Worm (Caenorhabditis elegans) whole organism, L2 larva: ENCODE data around the gene ubxn-4.
A peak's percentile ranks its signal among the peaks of the same experiment; 100 is the strongest.

Experiments
- aly-2 ChIP-seq: fragments of 150-350 bp; optimal IDR thresholded peaks from 2 replicates; lab custom pipeline; 2014; ENCODE audit warnings: missing biosample characterization, missing genetic modification characterization
- crh-2 ChIP-seq: sonication (generic microtip); optimal IDR thresholded peaks from 2 replicates; lab custom pipeline; 2017; ENCODE audit warnings: missing biosample characterization, missing genetic modification characterization
- egl-27 ChIP-seq: sonication (generic microtip); optimal IDR thresholded peaks from 3 replicates; lab custom pipeline; 2017; ENCODE audit warnings: missing biosample characterization, missing genetic modification reagents, missing genetic modification characterization
- elt-3 ChIP-seq: sonication (generic microtip); optimal IDR thresholded peaks from 2 replicates; lab custom pipeline; 2017; ENCODE audit warnings: missing biosample characterization, missing genetic modification characterization
- lin-13 ChIP-seq: fragments of 150-350 bp; optimal IDR thresholded peaks from 2 replicates; lab custom pipeline; 2014; ENCODE audit warnings: missing biosample characterization, missing genetic modification reagents, missing genetic modification characterization
- lsy-2 ChIP-seq, 2 experiments: fragments of 150-350 bp in 1 of 2; sonication (generic microtip) in 1 of 2; optimal IDR thresholded peaks; 2 replicates each; lab custom pipeline; 2014 to 2017; ENCODE audit warnings: missing biosample characterization in 2 of 2, missing genetic modification characterization in 2 of 2
- mab-5 ChIP-seq: fragments of 150-350 bp; optimal IDR thresholded peaks from 2 replicates; lab custom pipeline; 2014; ENCODE audit warnings: missing biosample characterization, missing genetic modification characterization
- mdl-1 ChIP-seq, 2 experiments: fragments of 150-350 bp in 1 of 2; sonication (generic microtip) in 1 of 2; optimal IDR thresholded peaks; 2 replicates each; lab custom pipeline; 2017; ENCODE audit warnings: missing biosample characterization in 2 of 2, missing genetic modification characterization in 2 of 2
- nhr-11 ChIP-seq: fragments of 150-350 bp; optimal IDR thresholded peaks from 2 replicates; lab custom pipeline; 2014; ENCODE audit warnings: missing biosample characterization, missing genetic modification characterization
- nhr-23 ChIP-seq: fragments of 150-350 bp; optimal IDR thresholded peaks from 2 replicates; lab custom pipeline; 2014; ENCODE audit warnings: missing biosample characterization, missing genetic modification reagents, missing genetic modification characterization
- nhr-237 ChIP-seq: fragments of 150-350 bp; optimal IDR thresholded peaks from 2 replicates; lab custom pipeline; 2014; ENCODE audit warnings: missing biosample characterization, missing genetic modification characterization
- snpc-4 ChIP-seq: fragments of 150-350 bp; optimal IDR thresholded peaks from 2 replicates; lab custom pipeline; 2014; ENCODE audit warnings: missing biosample characterization, missing genetic modification characterization

DNA sequence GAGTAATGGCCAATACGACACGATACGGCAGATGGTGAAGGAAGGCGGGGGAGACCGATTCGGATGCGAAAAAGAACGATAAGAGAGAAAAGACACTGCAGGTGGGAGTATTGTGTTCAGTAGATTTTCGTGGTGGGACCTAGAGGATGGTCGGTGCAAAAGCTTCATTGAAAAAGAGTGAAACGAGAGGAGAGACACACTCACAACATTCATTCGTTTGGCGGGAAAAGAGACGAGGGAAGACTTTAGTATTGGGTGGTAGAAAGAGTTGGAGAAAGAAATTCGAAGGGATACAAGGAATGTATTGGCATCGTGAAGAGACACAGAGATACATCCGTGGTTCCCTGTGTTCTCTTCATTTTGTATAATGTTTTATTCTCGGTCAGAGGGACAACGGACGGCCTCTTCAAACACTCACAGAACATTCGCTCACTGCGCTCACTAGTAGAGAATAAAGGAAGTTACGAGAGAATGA, 48.9 kb downstream of the ubxn-4 start:
- TF ChIP-seq crh-2 (tag; lab: Kevin White, UChicago): peak; percentile 91
- peak; percentile 71 for TF ChIP-seq lin-13 (GFP tag; lab: Kevin White, UChicago)
- TF ChIP-seq egl-27 (tag; lab: Kevin White, UChicago): no peak
- peak; percentile 70 to 91 for TF ChIP-seq lsy-2 (tag; optimal IDR thresholded peaks at IDR 0.05; lab: Kevin White, UChicago)
- TF ChIP-seq snpc-4 (tag; lab: Kevin White, UChicago): peak; percentile 70
- TF ChIP-seq elt-3 (tag; lab: Kevin White, UChicago): no peak
- peak in 1 of 2 experiments; percentile 57 for TF ChIP-seq mdl-1 (tag; optimal IDR thresholded peaks at IDR 0.05; lab: Kevin White, UChicago)
- peak; percentile 44 for TF ChIP-seq mab-5 (tag; lab: Kevin White, UChicago)
- TF ChIP-seq nhr-237 (tag; lab: Kevin White, UChicago): no peak
- no peak for TF ChIP-seq aly-2
- TF ChIP-seq nhr-23: no peak
- no peak for TF ChIP-seq nhr-11 (tag; lab: Kevin White, UChicago)
